Fruit fly (Drosophila melanogaster) whole organism, embryonic: ENCODE results near the gene RhoGDI.
A peak's percentile ranks its signal among the peaks of the same experiment; 100 is the strongest.

Source experiments
- Bgb ChIP-seq: fragments of 200-800 bp; sonication (Bioruptor generic); IDR thresholded peaks from 2 replicates; pipeline ENCODE4 v1.3.6; 2022; ENCODE audit warnings: missing biosample characterization, missing genetic modification characterization; ENCODE audit not compliant: partially characterized antibody
- CG1024 ChIP-seq: fragments of 200-800 bp; sonication (Bioruptor generic); IDR thresholded peaks from 2 replicates; pipeline ENCODE4 v1.3.6; 2022; ENCODE audit warnings: missing biosample characterization, missing genetic modification characterization
- CG10267 ChIP-seq: fragments of 200-800 bp; sonication (Bioruptor generic); optimal IDR thresholded peaks from 2 replicates; lab custom pipeline; 2018; ENCODE audit warnings: missing biosample characterization, mild to moderate bottlenecking, missing genetic modification characterization, moderate library complexity
- CG10321 ChIP-seq: fragments of 200-800 bp; sonication (Bioruptor generic); IDR thresholded peaks from 2 replicates; pipeline ENCODE4 v1.3.6; 2022; ENCODE audit warnings: missing biosample characterization, missing genetic modification characterization
- CG10462 ChIP-seq: fragments of 200-800 bp; sonication (Bioruptor generic); optimal IDR thresholded peaks from 2 replicates; lab custom pipeline; 2016; ENCODE audit warnings: missing biosample characterization, missing genetic modification characterization
- CG10543 ChIP-seq: fragments of 200-800 bp; sonication (Bioruptor generic); optimal IDR thresholded peaks from 3 replicates; lab custom pipeline; 2017; ENCODE audit warnings: missing biosample characterization, mild to moderate bottlenecking, missing genetic modification characterization, moderate library complexity
- CG12104 ChIP-seq: fragments of 200-800 bp; sonication (Bioruptor generic); optimal IDR thresholded peaks from 3 replicates; lab custom pipeline; 2016; ENCODE audit warnings: missing biosample characterization, missing genetic modification characterization
- CG12155 ChIP-seq: fragments of 200-800 bp; sonication (Bioruptor generic); optimal IDR thresholded peaks from 3 replicates; lab custom pipeline; 2016; ENCODE audit warnings: missing biosample characterization, missing genetic modification characterization
- CG12659 ChIP-seq: fragments of 200-800 bp; sonication (Bioruptor generic); optimal IDR thresholded peaks from 3 replicates; lab custom pipeline; 2017; ENCODE audit warnings: mild to moderate bottlenecking, missing biosample characterization, missing genetic modification reagents, missing genetic modification characterization
- CG13894 ChIP-seq: fragments of 200-800 bp; sonication (Bioruptor generic); optimal IDR thresholded peaks from 3 replicates; lab custom pipeline; 2018; ENCODE audit warnings: missing biosample characterization, mild to moderate bottlenecking, missing genetic modification characterization, moderate library complexity
- CG14965 ChIP-seq: fragments of 200-800 bp; sonication (Bioruptor generic); optimal IDR thresholded peaks from 2 replicates; lab custom pipeline; 2016; ENCODE audit warnings: missing biosample characterization, missing genetic modification characterization, borderline replicate concordance
- CG17568 ChIP-seq: fragments of 200-800 bp; sonication (Bioruptor generic); optimal IDR thresholded peaks from 2 replicates; lab custom pipeline; 2018; ENCODE audit warnings: missing biosample characterization, mild to moderate bottlenecking, missing genetic modification characterization, moderate library complexity
- CG2199 ChIP-seq: fragments of 200-800 bp; sonication (Bioruptor generic); IDR thresholded peaks from 3 replicates; pipeline ENCODE4 v1.3.6; 2022; ENCODE audit warnings: missing biosample characterization, missing genetic modification characterization
- CG2202 ChIP-seq: fragments of 200-800 bp; sonication (Bioruptor generic); optimal IDR thresholded peaks from 2 replicates; lab custom pipeline; 2018; ENCODE audit warnings: missing biosample characterization, mild to moderate bottlenecking, missing genetic modification characterization
- CG2678 ChIP-seq: fragments of 200-800 bp; sonication (Bioruptor generic); optimal IDR thresholded peaks from 3 replicates; lab custom pipeline; 2019; ENCODE audit warnings: missing biosample characterization, mild to moderate bottlenecking, missing genetic modification characterization, moderate library complexity
- CG30431 ChIP-seq: fragments of 200-800 bp; sonication (Bioruptor generic); optimal IDR thresholded peaks from 2 replicates; lab custom pipeline; 2017; ENCODE audit warnings: missing biosample characterization, missing genetic modification characterization
- CG31441 ChIP-seq: fragments of 200-800 bp; sonication (Bioruptor generic); IDR thresholded peaks from 2 replicates; pipeline ENCODE4 v1.3.6; 2022; ENCODE audit warnings: missing biosample characterization, missing genetic modification characterization
- CG32532 ChIP-seq: fragments of 200-800 bp; sonication (Bioruptor generic); IDR thresholded peaks from 2 replicates; pipeline ENCODE4 v1.3.6; 2022; ENCODE audit warnings: missing biosample characterization, missing genetic modification characterization
- CG33557 ChIP-seq: fragments of 200-800 bp; sonication (Bioruptor generic); optimal IDR thresholded peaks from 2 replicates; lab custom pipeline; 2019; ENCODE audit warnings: missing biosample characterization, mild to moderate bottlenecking, missing genetic modification characterization, moderate library complexity
- CG43689 ChIP-seq: fragments of 200-800 bp; sonication (Bioruptor generic); IDR thresholded peaks from 2 replicates; pipeline ENCODE4 v1.3.6; 2022; ENCODE audit warnings: missing biosample characterization, missing genetic modification characterization
- CG4404 ChIP-seq: fragments of 200-800 bp; sonication (Bioruptor generic); IDR thresholded peaks from 2 replicates; pipeline ENCODE4 v1.3.6; 2022; ENCODE audit warnings: missing biosample characterization, missing genetic modification characterization
- CG4820 ChIP-seq: fragments of 200-800 bp; sonication (Bioruptor generic); optimal IDR thresholded peaks from 3 replicates; lab custom pipeline; 2016; ENCODE audit warnings: missing biosample characterization, missing genetic modification characterization
- CG9876 ChIP-seq: fragments of 200-800 bp; sonication (Bioruptor generic); optimal IDR thresholded peaks from 2 replicates; lab custom pipeline; 2016; ENCODE audit warnings: missing biosample characterization, missing genetic modification characterization
- CkIIα-i1 ChIP-seq: fragments of 200-800 bp; sonication (Bioruptor generic); IDR thresholded peaks from 2 replicates; pipeline ENCODE4 v1.3.6; 2022; ENCODE audit warnings: missing biosample characterization, missing genetic modification characterization
- Dref ChIP-seq: fragments of 200-800 bp; sonication (Bioruptor generic); IDR thresholded peaks from 2 replicates; pipeline ENCODE4 v1.3.6; 2022; ENCODE audit warnings: missing biosample characterization, missing genetic modification characterization
- Fer1 ChIP-seq: fragments of 200-800 bp; sonication (Bioruptor generic); optimal IDR thresholded peaks from 2 replicates; lab custom pipeline; 2017; ENCODE audit warnings: missing biosample characterization, mild to moderate bottlenecking, missing genetic modification characterization
- Fer3 ChIP-seq: fragments of 200-800 bp; sonication (Bioruptor generic); optimal IDR thresholded peaks from 2 replicates; lab custom pipeline; 2018; ENCODE audit warnings: missing biosample characterization, mild to moderate bottlenecking, missing genetic modification characterization, moderate library complexity
- Lhr ChIP-seq: fragments of 200-800 bp; sonication (Bioruptor generic); optimal IDR thresholded peaks from 3 replicates; lab custom pipeline; 2017; ENCODE audit warnings: mild to moderate bottlenecking, missing biosample characterization, missing genetic modification reagents, missing genetic modification characterization
- Max ChIP-seq: fragments of 200-800 bp; sonication (Bioruptor generic); optimal IDR thresholded peaks from 2 replicates; lab custom pipeline; 2016; ENCODE audit warnings: missing biosample characterization, mild to moderate bottlenecking, missing genetic modification characterization
- NK7.1 ChIP-seq: fragments of 200-800 bp; sonication (Bioruptor generic); optimal IDR thresholded peaks from 3 replicates; lab custom pipeline; 2016; ENCODE audit warnings: missing biosample characterization, missing genetic modification characterization
- Sry-δ ChIP-seq: fragments of 200-800 bp; sonication (Bioruptor generic); optimal IDR thresholded peaks from 2 replicates; lab custom pipeline; 2016; ENCODE audit warnings: missing biosample characterization, missing genetic modification characterization
- Stat92E ChIP-seq, 3 experiments: fragments of >200 bp in 2 of 3; fragments of 200-800 bp in 1 of 3; sonication (Bioruptor generic) in 1 of 3; optimal IDR thresholded peaks; 2 replicates each; lab custom pipeline; 2017 to 2019; ENCODE audit warnings: missing biosample characterization in 3 of 3, missing genetic modification characterization in 3 of 3, mild to moderate bottlenecking in 1 of 3, moderate library complexity in 1 of 3
- caup ChIP-seq: fragments of 200-800 bp; sonication (Bioruptor generic); optimal IDR thresholded peaks from 3 replicates; lab custom pipeline; 2017; ENCODE audit warnings: missing biosample characterization, mild to moderate bottlenecking, missing genetic modification characterization, moderate library complexity; ENCODE audit not compliant: severe bottlenecking
- chinmo ChIP-seq: fragments of 200-800 bp; sonication (Bioruptor generic); IDR thresholded peaks from 4 replicates; pipeline ENCODE4 v1.3.6; 2022; ENCODE audit warnings: missing biosample characterization, missing genetic modification characterization; ENCODE audit not compliant: partially characterized antibody
- ewg ChIP-seq: fragments of 200-800 bp; sonication (Bioruptor generic); optimal IDR thresholded peaks from 3 replicates; lab custom pipeline; 2017; ENCODE audit warnings: mild to moderate bottlenecking, missing biosample characterization, missing genetic modification reagents, missing genetic modification characterization
- fd64A ChIP-seq: fragments of 200-800 bp; sonication (Bioruptor generic); optimal IDR thresholded peaks from 3 replicates; lab custom pipeline; 2018; ENCODE audit warnings: missing biosample characterization, mild to moderate bottlenecking, missing genetic modification characterization
- ham ChIP-seq: fragments of 200-800 bp; sonication (Bioruptor generic); IDR thresholded peaks from 2 replicates; pipeline ENCODE4 v1.3.6; 2022; ENCODE audit warnings: missing biosample characterization, missing genetic modification characterization
- jumu ChIP-seq: fragments of 200-800 bp; sonication (Bioruptor generic); optimal IDR thresholded peaks from 3 replicates; lab custom pipeline; 2016; ENCODE audit warnings: missing biosample characterization, missing genetic modification characterization
- knrl ChIP-seq: fragments of 200-800 bp; sonication (Bioruptor generic); IDR thresholded peaks from 3 replicates; pipeline ENCODE4 v1.3.6; 2022; ENCODE audit warnings: missing biosample characterization, missing genetic modification characterization; ENCODE audit not compliant: partially characterized antibody
- lab ChIP-seq: fragments of 200-800 bp; sonication (Bioruptor generic); optimal IDR thresholded peaks from 3 replicates; lab custom pipeline; 2017; ENCODE audit warnings: missing biosample characterization, missing genetic modification characterization, mild to moderate bottlenecking, moderate library complexity, missing genetic modification reagents
- mam ChIP-seq: fragments of 200-800 bp; sonication (Bioruptor generic); optimal IDR thresholded peaks from 3 replicates; lab custom pipeline; 2016; ENCODE audit warnings: missing biosample characterization, missing genetic modification characterization
- nau ChIP-seq: fragments of 200-800 bp; sonication (Bioruptor generic); optimal IDR thresholded peaks from 3 replicates; lab custom pipeline; 2017; ENCODE audit warnings: missing biosample characterization, mild to moderate bottlenecking, missing genetic modification characterization, missing genetic modification reagents
- nerfin-2 ChIP-seq: fragments of 200-800 bp; sonication (Bioruptor generic); IDR thresholded peaks from 2 replicates; pipeline ENCODE4 v1.3.6; 2022; ENCODE audit warnings: missing biosample characterization, missing genetic modification characterization; ENCODE audit not compliant: partially characterized antibody
- oc ChIP-seq: fragments of 200-800 bp; sonication (Bioruptor generic); optimal IDR thresholded peaks from 2 replicates; lab custom pipeline; 2018; ENCODE audit warnings: missing biosample characterization, mild to moderate bottlenecking, missing genetic modification characterization, moderate library complexity
- otp ChIP-seq: fragments of 200-800 bp; sonication (Bioruptor generic); IDR thresholded peaks from 3 replicates; pipeline ENCODE4, ENCODE4 v1.3.6; 2022; ENCODE audit warnings: missing biosample characterization, missing genetic modification characterization
- slbo ChIP-seq: fragments of 200-800 bp; sonication (Bioruptor generic); IDR thresholded peaks from 2 replicates; pipeline ENCODE4 v1.3.6; 2022; ENCODE audit warnings: missing biosample characterization, missing genetic modification characterization
- stwl ChIP-seq: fragments of 200-800 bp; sonication (Bioruptor generic); optimal IDR thresholded peaks from 3 replicates; lab custom pipeline; 2018; ENCODE audit warnings: missing biosample characterization, mild to moderate bottlenecking, missing genetic modification characterization, moderate library complexity
- tio ChIP-seq: fragments of 200-800 bp; sonication (Bioruptor generic); optimal IDR thresholded peaks from 2 replicates; lab custom pipeline; 2017; ENCODE audit warnings: missing biosample characterization, missing genetic modification characterization, inconsistent platforms
- vnd ChIP-seq: fragments of 200-800 bp; sonication (Bioruptor generic); IDR thresholded peaks from 3 replicates; pipeline ENCODE4 v1.3.6; 2022; ENCODE audit warnings: missing biosample characterization, missing genetic modification characterization; ENCODE audit not compliant: partially characterized antibody

The RhoGDI gene

DNA sequence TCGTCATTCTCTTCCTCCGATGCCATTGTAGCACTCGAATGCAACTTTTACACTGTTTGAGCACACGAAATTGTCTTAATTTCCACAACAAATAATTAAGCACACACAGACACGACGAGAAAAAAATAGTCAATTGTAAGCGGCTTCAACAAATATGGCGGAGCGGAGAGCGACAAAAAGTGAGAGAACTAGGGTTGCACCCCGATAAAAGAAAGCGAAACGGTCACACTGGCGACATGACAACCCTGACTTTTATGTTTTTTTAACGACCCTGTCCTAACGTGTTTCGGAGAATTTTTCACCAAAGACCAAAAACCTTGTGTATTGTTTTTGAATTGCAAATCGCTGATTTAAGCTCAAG is 18.5 kb upstream of the RhoGDI start, which contains the start of the genes Mi-2 and Prp3 (continued):
- TF ChIP-seq nau (GFP tag; lab: Kevin White, UChicago) (no peak), CG13894 (tag; lab: Kevin White, UChicago) (no peak), CG17568 (GFP tag; lab: Kevin White, UChicago) (no peak), ham (no peak), CG12155 (no peak), CkIIα-i1 (GFP tag; lab: Robert Waterston, UW) (no peak), stwl (tag; lab: Kevin White, UChicago) (peak; percentile 91), otp (GFP tag; lab: Robert Waterston, UW) (no peak), Fer1 (peak; percentile 38), CG31441 (GFP tag; lab: Robert Waterston, UW) (no peak), Fer3 (tag; lab: Kevin White, UChicago) (peak; percentile 24), CG33557 (GFP tag; lab: Kevin White, UChicago) (peak; percentile 20), CG10543 (GFP tag; lab: Kevin White, UChicago) (no peak), caup (GFP tag; lab: Kevin White, UChicago) (peak; percentile 40), CG10321 (GFP tag; lab: Robert Waterston, UW) (peak; percentile 51; the same call in 1 of the 2 replicates), CG30431 (GFP tag; lab: Kevin White, UChicago) (no peak), CG10462 (GFP tag; lab: Kevin White, UChicago) (no peak), CG10267 (tag; lab: Kevin White, UChicago) (peak; percentile 52), Sry-δ (GFP tag; lab: Kevin White, UChicago) (peak; percentile 68), CG2678 (tag; lab: Kevin White, UChicago) (no peak), nerfin-2 (no peak), jumu (GFP tag; lab: Kevin White, UChicago) (peak; percentile 27), CG14965 (GFP tag; lab: Kevin White, UChicago) (no peak), ewg (GFP tag; lab: Kevin White, UChicago) (peak; percentile 7), lab (GFP tag; lab: Kevin White, UChicago) (no peak), CG12104 (GFP tag; lab: Kevin White, UChicago) (no peak), fd64A (GFP tag; lab: Kevin White, UChicago) (no peak), slbo (GFP tag; lab: Robert Waterston, UW) (peak; percentile 23; the same call in 1 of the 2 replicates), CG12659 (GFP tag; lab: Kevin White, UChicago) (peak; percentile 88), CG2199 (GFP tag; lab: Robert Waterston, UW) (no peak; the same call in 2 of the 3 replicates), Bgb (GFP tag; lab: Robert Waterston, UW) (peak; percentile 53; the same call in 1 of the 2 replicates), tio (GFP tag; lab: Kevin White, UChicago) (no peak), Stat92E (GFP tag; optimal IDR thresholded peaks at IDR 0.05; lab: Kevin White, UChicago) (peak in 1 of 3 experiments; percentile 93), CG32532 (GFP tag; lab: Robert Waterston, UW) (no peak), Max (GFP tag; lab: Kevin White, UChicago) (peak; percentile 11)

DNA sequence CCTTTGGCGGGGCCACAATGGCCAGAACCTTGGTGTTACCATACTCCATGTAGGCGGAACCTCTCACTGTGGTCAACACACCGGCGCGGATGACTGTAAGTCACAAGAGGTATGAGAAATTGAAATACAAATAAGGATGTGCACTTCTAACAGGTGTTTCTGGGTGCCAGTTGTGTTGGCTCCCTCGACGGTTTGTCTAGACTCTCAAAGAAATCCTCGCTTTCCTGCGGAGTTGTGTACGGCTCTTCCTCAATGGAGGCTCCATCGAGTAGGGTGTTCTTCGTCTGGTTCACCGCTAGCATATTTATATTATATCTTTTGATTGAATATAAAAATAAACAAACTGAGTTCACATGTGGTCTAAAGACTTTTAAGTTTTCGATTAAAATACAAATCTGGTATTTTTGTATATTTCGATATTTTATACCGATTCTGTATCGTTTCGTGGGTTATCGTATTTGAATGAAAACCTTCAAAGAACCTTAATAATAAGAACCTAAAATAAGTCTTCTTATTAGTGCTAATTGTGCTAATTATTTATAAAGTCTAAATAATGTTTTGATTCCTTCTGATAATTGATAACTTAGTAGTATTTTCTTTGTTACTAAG is 15.1 kb upstream of the RhoGDI start, which contains the start of gene Mtr3:
TSS of gene Mtr3 (minus strand) at position 388 of the 609 bp plus-strand sequence.
- TF ChIP-seq NK7.1 (no peak), chinmo (GFP tag; lab: Robert Waterston, UW) (no peak), CG2202 (tag; lab: Kevin White, UChicago) (no peak), knrl (GFP tag; lab: Robert Waterston, UW) (no peak), vnd (no peak), Lhr (GFP tag; lab: Kevin White, UChicago) (no peak), CG1024 (GFP tag; lab: Robert Waterston, UW) (no peak), CG12155 (no peak), CG43689 (no peak), CG4404 (GFP tag; lab: Robert Waterston, UW) (no peak), CG9876 (GFP tag; lab: Kevin White, UChicago) (no peak), Stat92E (GFP tag; optimal IDR thresholded peaks at IDR 0.05; lab: Kevin White, UChicago) (no peak), Dref (peak; percentile 58), oc (tag; lab: Kevin White, UChicago) (no peak), mam (GFP tag; lab: Kevin White, UChicago) (no peak), CG4820 (GFP tag; lab: Kevin White, UChicago) (no peak)
